Fruit fly (Drosophila melanogaster) whole organism, embryonic: ENCODE data around the gene Pex3.

Experiments used
- Asciz ChIP-seq: fragments of 200-800 bp; sonication (Bioruptor generic); optimal IDR thresholded peaks from 2 replicates; lab custom pipeline; 2017; ENCODE audit warnings: missing biosample characterization, mild to moderate bottlenecking, missing genetic modification characterization, missing genetic modification reagents
- Atf-2 ChIP-seq: fragments of 200-800 bp; sonication (Bioruptor generic); optimal IDR thresholded peaks from 2 replicates; lab custom pipeline; 2016; ENCODE audit warnings: missing biosample characterization, missing genetic modification characterization
- CG1024 ChIP-seq: fragments of 200-800 bp; sonication (Bioruptor generic); IDR thresholded peaks from 2 replicates; pipeline ENCODE4 v1.3.6; 2022; ENCODE audit warnings: missing biosample characterization, missing genetic modification characterization
- CG10274 ChIP-seq: fragments of 200-800 bp; sonication (Bioruptor generic); optimal IDR thresholded peaks from 3 replicates; lab custom pipeline; 2017; ENCODE audit warnings: missing biosample characterization, mild to moderate bottlenecking, missing genetic modification characterization
- CG10462 ChIP-seq: fragments of 200-800 bp; sonication (Bioruptor generic); optimal IDR thresholded peaks from 2 replicates; lab custom pipeline; 2016; ENCODE audit warnings: missing biosample characterization, missing genetic modification characterization
- CG13296 ChIP-seq: fragments of 200-800 bp; sonication (Bioruptor generic); optimal IDR thresholded peaks from 3 replicates; lab custom pipeline; 2018; ENCODE audit warnings: missing biosample characterization, mild to moderate bottlenecking, missing genetic modification characterization
- CG14441 ChIP-seq: fragments of 200-800 bp; sonication (Bioruptor generic); IDR thresholded peaks from 2 replicates; pipeline ENCODE4 v1.3.6; 2022; ENCODE audit warnings: missing biosample characterization, missing genetic modification characterization
- CG15514 ChIP-seq: fragments of 200-800 bp; sonication (Bioruptor generic); optimal IDR thresholded peaks from 3 replicates; lab custom pipeline; 2017; ENCODE audit warnings: missing biosample characterization, missing genetic modification characterization, mild to moderate bottlenecking, moderate library complexity, missing genetic modification reagents
- CG17612 ChIP-seq: fragments of 200-800 bp; sonication (Bioruptor generic); IDR thresholded peaks from 2 replicates; pipeline ENCODE4 v1.3.6; 2022; ENCODE audit warnings: missing biosample characterization, missing genetic modification characterization
- CG18619 ChIP-seq: fragments of 200-800 bp; sonication (Bioruptor generic); optimal IDR thresholded peaks from 3 replicates; lab custom pipeline; 2017; ENCODE audit warnings: missing biosample characterization, mild to moderate bottlenecking, missing genetic modification characterization
- CG2199 ChIP-seq: fragments of 200-800 bp; sonication (Bioruptor generic); IDR thresholded peaks from 3 replicates; pipeline ENCODE4 v1.3.6; 2022; ENCODE audit warnings: missing biosample characterization, missing genetic modification characterization
- CG4854 ChIP-seq: fragments of 200-800 bp; sonication (Bioruptor generic); optimal IDR thresholded peaks from 2 replicates; lab custom pipeline; 2016; ENCODE audit warnings: missing biosample characterization, missing genetic modification characterization, inconsistent platforms
- CG7745 ChIP-seq: fragments of 200-800 bp; sonication (Bioruptor generic); optimal IDR thresholded peaks from 2 replicates; lab custom pipeline; 2018; ENCODE audit warnings: missing biosample characterization, mild to moderate bottlenecking, missing genetic modification characterization, moderate library complexity
- CG9215 ChIP-seq: fragments of 200-800 bp; sonication (Bioruptor generic); IDR thresholded peaks from 2 replicates; pipeline ENCODE4 v1.3.6; 2022; ENCODE audit warnings: missing biosample characterization, missing genetic modification characterization
- CG9727 ChIP-seq: fragments of 200-800 bp; sonication (Bioruptor generic); optimal IDR thresholded peaks from 3 replicates; lab custom pipeline; 2017; ENCODE audit warnings: missing biosample characterization, mild to moderate bottlenecking, missing genetic modification characterization
- CHES-1-like ChIP-seq: fragments of 200-800 bp; sonication (Bioruptor generic); optimal IDR thresholded peaks from 2 replicates; lab custom pipeline; 2016; ENCODE audit warnings: missing biosample characterization, missing genetic modification characterization
- Dll ChIP-seq: fragments of 200-800 bp; sonication (Bioruptor generic); IDR thresholded peaks from 4 replicates; pipeline ENCODE4 v1.3.6; 2022; ENCODE audit warnings: missing biosample characterization, missing genetic modification characterization; ENCODE audit not compliant: partially characterized antibody
- H2.0 ChIP-seq: fragments of 200-800 bp; sonication (Bioruptor generic); IDR thresholded peaks from 2 replicates; pipeline ENCODE4 v1.3.6; 2022; ENCODE audit warnings: missing biosample characterization, missing genetic modification characterization
- HLH3B ChIP-seq: fragments of 200-800 bp; sonication (Bioruptor generic); IDR thresholded peaks from 2 replicates; pipeline ENCODE4 v1.3.6; 2022; ENCODE audit warnings: missing biosample characterization, missing genetic modification characterization
- Lpt ChIP-seq: fragments of >200 bp; optimal IDR thresholded peaks from 2 replicates; lab custom pipeline; 2018; ENCODE audit warnings: missing biosample characterization, missing genetic modification characterization
- MBD-R2 ChIP-seq: fragments of 200-800 bp; sonication (Bioruptor generic); IDR thresholded peaks from 2 replicates; pipeline ENCODE4 v1.3.6; 2022; ENCODE audit warnings: missing biosample characterization, missing genetic modification characterization
- MTF-1 ChIP-seq: fragments of 200-800 bp; sonication (Bioruptor generic); optimal IDR thresholded peaks from 2 replicates; lab custom pipeline; 2018; ENCODE audit warnings: missing biosample characterization, mild to moderate bottlenecking, missing genetic modification characterization, borderline replicate concordance
- Meics ChIP-seq: fragments of 200-800 bp; sonication (Bioruptor generic); optimal IDR thresholded peaks from 2 replicates; lab custom pipeline; 2017; ENCODE audit warnings: missing biosample characterization, mild to moderate bottlenecking, missing genetic modification characterization
- Mrtf ChIP-seq: fragments of 200-800 bp; sonication (Bioruptor generic); IDR thresholded peaks from 3 replicates; pipeline ENCODE4 v1.3.6; 2022; ENCODE audit warnings: missing biosample characterization, missing genetic modification characterization
- Nf-YA ChIP-seq: fragments of 200-800 bp; sonication (Bioruptor generic); IDR thresholded peaks from 2 replicates; pipeline ENCODE4 v1.3.6; 2022; ENCODE audit warnings: missing biosample characterization, missing genetic modification characterization
- PHDP ChIP-seq: fragments of 200-800 bp; sonication (Bioruptor generic); optimal IDR thresholded peaks from 3 replicates; lab custom pipeline; 2018; ENCODE audit warnings: missing biosample characterization, mild to moderate bottlenecking, missing genetic modification characterization, moderate library complexity
- Ravus ChIP-seq: fragments of 200-800 bp; sonication (Bioruptor generic); IDR thresholded peaks from 2 replicates; pipeline ENCODE4 v1.3.6; 2022; ENCODE audit warnings: missing biosample characterization, missing genetic modification characterization
- Rx ChIP-seq: fragments of 200-800 bp; sonication (Bioruptor generic); IDR thresholded peaks from 2 replicates; pipeline ENCODE4 v1.3.6; 2022; ENCODE audit warnings: missing biosample characterization, missing genetic modification characterization
- Sox100B ChIP-seq: fragments of 200-800 bp; sonication (Bioruptor generic); optimal IDR thresholded peaks from 3 replicates; lab custom pipeline; 2018; ENCODE audit warnings: missing biosample characterization, mild to moderate bottlenecking, missing genetic modification characterization
- Sox102F ChIP-seq: fragments of 200-800 bp; sonication (Bioruptor generic); optimal IDR thresholded peaks from 2 replicates; lab custom pipeline; 2018; ENCODE audit warnings: missing biosample characterization, mild to moderate bottlenecking, missing genetic modification characterization, moderate library complexity
- ara ChIP-seq: fragments of 200-800 bp; sonication (Bioruptor generic); IDR thresholded peaks from 2 replicates; pipeline ENCODE4 v1.3.6; 2022; ENCODE audit warnings: missing biosample characterization, missing genetic modification characterization
- bcd ChIP-seq: fragments of 200-800 bp; sonication (Bioruptor generic); optimal IDR thresholded peaks from 2 replicates; lab custom pipeline; 2017; ENCODE audit warnings: missing biosample characterization, mild to moderate bottlenecking, missing genetic modification characterization
- croc ChIP-seq: fragments of 200-800 bp; sonication (Bioruptor generic); conservative IDR thresholded peaks from 3 replicates; pipeline ENCODE4 v1.3.6; 2022; ENCODE audit warnings: missing biosample characterization, missing genetic modification characterization
- dati ChIP-seq: fragments of 200-800 bp; sonication (Bioruptor generic); IDR thresholded peaks from 2 replicates; pipeline ENCODE4 v1.3.6; 2022; ENCODE audit warnings: missing biosample characterization, missing genetic modification characterization
- fd102C ChIP-seq: fragments of 200-800 bp; sonication (Bioruptor generic); optimal IDR thresholded peaks from 2 replicates; lab custom pipeline; 2018; ENCODE audit warnings: missing biosample characterization, mild to moderate bottlenecking, missing genetic modification characterization, moderate library complexity
- gcm ChIP-seq: fragments of 200-800 bp; sonication (Bioruptor generic); optimal IDR thresholded peaks from 2 replicates; lab custom pipeline; 2019; ENCODE audit warnings: missing biosample characterization, mild to moderate bottlenecking, missing genetic modification characterization, moderate library complexity
- grau ChIP-seq: fragments of 200-800 bp; optimal IDR thresholded peaks from 3 replicates; lab custom pipeline; 2019; ENCODE audit warnings: missing biosample characterization, mild to moderate bottlenecking, missing genetic modification characterization, moderate library complexity
- gsb ChIP-seq: fragments of 200-800 bp; sonication (Bioruptor generic); IDR thresholded peaks from 2 replicates; pipeline ENCODE4 v1.3.6; 2022; ENCODE audit warnings: missing biosample characterization, missing genetic modification characterization
- gt ChIP-seq: fragments of 200-800 bp; sonication (Bioruptor generic); IDR thresholded peaks from 2 replicates; pipeline ENCODE4 v1.3.6; 2022; ENCODE audit warnings: missing biosample characterization, missing genetic modification characterization
- hth ChIP-seq: fragments of >200 bp; optimal IDR thresholded peaks from 2 replicates; lab custom pipeline; 2017; ENCODE audit warnings: inconsistent platforms
- lmd ChIP-seq: fragments of 200-800 bp; sonication (Bioruptor generic); IDR thresholded peaks from 2 replicates; pipeline ENCODE4 v1.3.6; 2022; ENCODE audit warnings: missing biosample characterization, missing genetic modification characterization
- mirr ChIP-seq: fragments of 200-800 bp; sonication (Bioruptor generic); optimal IDR thresholded peaks from 3 replicates; lab custom pipeline; 2018; ENCODE audit warnings: missing biosample characterization, mild to moderate bottlenecking, missing genetic modification characterization
- mld ChIP-seq: fragments of 200-800 bp; sonication (Bioruptor generic); IDR thresholded peaks from 3 replicates; pipeline ENCODE4 v1.3.6; 2022; ENCODE audit warnings: missing biosample characterization, missing genetic modification characterization; ENCODE audit not compliant: partially characterized antibody
- peb ChIP-seq: fragments of 200-800 bp; sonication (Bioruptor generic); IDR thresholded peaks from 2 replicates; pipeline ENCODE4 v1.3.6; 2022; ENCODE audit warnings: missing biosample characterization, missing genetic modification characterization
- pum ChIP-seq: fragments of 200-800 bp; sonication (Bioruptor generic); optimal IDR thresholded peaks from 2 replicates; lab custom pipeline; 2016; ENCODE audit warnings: missing biosample characterization, missing genetic modification characterization
- rib ChIP-seq: fragments of 200-800 bp; sonication (Bioruptor generic); IDR thresholded peaks from 2 replicates; pipeline ENCODE4 v1.3.6; 2022; ENCODE audit warnings: missing biosample characterization, missing genetic modification characterization
- sc ChIP-seq, 3 experiments: fragments of >200 bp in 2 of 3; fragments of 200-800 bp in 1 of 3; sonication (Bioruptor generic) in 1 of 3; optimal IDR thresholded peaks; 2 replicates in 2 of 3; 3 replicates in 1 of 3; lab custom pipeline; 2017; ENCODE audit warnings: mild to moderate bottlenecking in 1 of 3, missing biosample characterization in 1 of 3, missing genetic modification characterization in 1 of 3, missing genetic modification reagents in 1 of 3
- schlank ChIP-seq: fragments of 200-800 bp; sonication (Bioruptor generic); optimal IDR thresholded peaks from 2 replicates; lab custom pipeline; 2018; ENCODE audit warnings: missing biosample characterization, mild to moderate bottlenecking, missing genetic modification characterization
- sd ChIP-seq: fragments of 200-800 bp; sonication (Bioruptor generic); optimal IDR thresholded peaks from 3 replicates; lab custom pipeline; 2018; ENCODE audit warnings: missing biosample characterization, mild to moderate bottlenecking, missing genetic modification characterization, moderate library complexity
- seq ChIP-seq: fragments of 200-800 bp; sonication (Bioruptor generic); IDR thresholded peaks from 2 replicates; pipeline ENCODE4 v1.3.6; 2022; ENCODE audit warnings: missing biosample characterization, missing genetic modification characterization
- stwl ChIP-seq: fragments of 200-800 bp; sonication (Bioruptor generic); optimal IDR thresholded peaks from 3 replicates; lab custom pipeline; 2018; ENCODE audit warnings: missing biosample characterization, mild to moderate bottlenecking, missing genetic modification characterization, moderate library complexity
- unc-4 ChIP-seq: fragments of 200-800 bp; sonication (Bioruptor generic); IDR thresholded peaks from 2 replicates; pipeline ENCODE4 v1.3.6; 2022; ENCODE audit warnings: missing biosample characterization, missing genetic modification characterization; ENCODE audit not compliant: partially characterized antibody

The Pex3 gene

DNA sequence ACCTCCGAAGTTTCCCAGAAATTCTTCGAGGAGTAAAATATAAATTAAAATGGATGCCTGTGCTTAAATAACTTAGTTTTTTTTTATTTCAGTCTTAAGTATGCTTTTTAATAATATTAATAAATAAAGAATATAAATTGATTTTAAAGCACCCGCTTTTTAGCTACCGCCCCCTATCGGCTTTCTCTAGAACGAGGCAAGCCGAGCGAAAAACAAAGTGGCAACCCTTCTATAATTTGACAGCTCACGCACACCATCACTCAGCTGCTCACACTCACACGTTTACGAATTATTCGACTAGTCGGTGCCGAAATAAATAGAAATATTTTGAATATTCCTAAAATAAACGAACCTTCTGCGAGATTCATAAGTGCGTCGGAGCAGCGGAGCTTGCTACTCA lies 17.4 kb downstream of the Pex3 start, which contains the start of gene CG6878 (continued):
- TF ChIP-seq ara (GFP tag; lab: Robert Waterston, UW) (no peak), CG15514 (GFP tag; lab: Kevin White, UChicago) (peak; percentile 67), Sox102F (GFP tag; lab: Kevin White, UChicago) (no peak), CG9727 (no peak), unc-4 (peak; percentile 34; the same call in 1 of the 2 replicates), gsb (GFP tag; lab: Robert Waterston, UW) (no peak), sc (optimal IDR thresholded peaks at IDR 0.05; lab: Kevin White, UChicago) (no peak), sc (GFP tag; optimal IDR thresholded peaks at IDR 0.05; lab: Kevin White, UChicago) (no peak), pum (no peak), Rx (no peak), CG13296 (peak; percentile 5), CG14441 (GFP tag; lab: Robert Waterston, UW) (no peak), MBD-R2 (peak; percentile 94), croc (no peak), CG1024 (GFP tag; lab: Robert Waterston, UW) (no peak), CHES-1-like (GFP tag; lab: Kevin White, UChicago) (peak; percentile 8), MTF-1 (GFP tag; lab: Kevin White, UChicago) (no peak), CG10462 (GFP tag; lab: Kevin White, UChicago) (no peak), CG18619 (GFP tag; lab: Kevin White, UChicago) (no peak), CG7745 (tag; lab: Kevin White, UChicago) (no peak), CG4854 (no peak), PHDP (tag; lab: Kevin White, UChicago) (peak; percentile 42), Meics (peak; percentile 36), Lpt (GFP tag; lab: Kevin White, UChicago) (no peak), rib (GFP tag; lab: Robert Waterston, UW) (no peak), CG9215 (GFP tag; lab: Robert Waterston, UW) (no peak), mld (GFP tag; lab: Robert Waterston, UW) (no peak), Asciz (GFP tag; lab: Kevin White, UChicago) (no peak), gt (GFP tag; lab: Robert Waterston, UW) (no peak), mirr (GFP tag; lab: Kevin White, UChicago) (no peak), lmd (GFP tag; lab: Robert Waterston, UW) (no peak), seq (no peak), Sox100B (GFP tag; lab: Kevin White, UChicago) (no peak), sd (tag; lab: Kevin White, UChicago) (no peak), peb (no peak), schlank (no peak), H2.0 (GFP tag; lab: Robert Waterston, UW) (no peak), gcm (GFP tag; lab: Kevin White, UChicago) (no peak), grau (tag; lab: Kevin White, UChicago) (peak; percentile 38), Ravus (GFP tag; lab: Robert Waterston, UW) (no peak), Dll (GFP tag; lab: Robert Waterston, UW) (no peak; the same call in 3 of the 4 replicates), CG17612 (GFP tag; lab: Robert Waterston, UW) (no peak), CG10274 (GFP tag; lab: Kevin White, UChicago) (no peak), fd102C (no peak), Nf-YA (GFP tag; lab: Robert Waterston, UW) (no peak), stwl (tag; lab: Kevin White, UChicago) (peak; percentile 93), CG2199 (GFP tag; lab: Robert Waterston, UW) (no peak; the same call in 2 of the 3 replicates), dati (no peak), Mrtf (GFP tag; lab: Robert Waterston, UW) (no peak), Atf-2 (GFP tag; lab: Kevin White, UChicago) (no peak), hth (lab: Kevin White, UChicago) (no peak), HLH3B (GFP tag; lab: Robert Waterston, UW) (no peak), bcd (GFP tag; lab: Kevin White, UChicago) (peak; percentile 8)
